Fruit fly (Drosophila melanogaster): ENCODE data around the gene wake.

- TF ChIP-seq Myc (optimal IDR thresholded peaks at IDR 0.05) (no peak), insv (optimal IDR thresholded peaks at IDR 0.05) (no peak)
Observed at dm6 chr3R:22684948-22685253, 45.3 kb downstream of the wake start.

Data from Kc167 (cell line).